Worm (Caenorhabditis elegans) whole organism, L4 larva: Measurements from ENCODE around the gene myrf-2.

Experiments used
- D1046.2 ChIP-seq: fragments of 200-800 bp; sonication (Bioruptor generic); IDR thresholded peaks from 2 replicates; pipeline ENCODE4 v1.3.6; 2022; ENCODE audit warnings: missing genetic modification characterization, missing compliant biosample characterization
- T20F7.1 ChIP-seq: fragments of 200-800 bp; sonication (Bioruptor generic); optimal IDR thresholded peaks from 2 replicates; lab custom pipeline; 2018; ENCODE audit warnings: mild to moderate bottlenecking, missing genetic modification characterization, missing compliant biosample characterization
- T26A8.4 ChIP-seq: fragments of 200-800 bp; sonication (Bioruptor generic); IDR thresholded peaks from 2 replicates; pipeline ENCODE4 v1.3.6; 2022; ENCODE audit warnings: missing genetic modification characterization, missing compliant biosample characterization
- Y5F2A.4 ChIP-seq: fragments of 200-800 bp; sonication (Bioruptor generic); optimal IDR thresholded peaks from 2 replicates; lab custom pipeline; 2018; ENCODE audit warnings: mild to moderate bottlenecking, missing genetic modification characterization, missing compliant biosample characterization
- ZK337.2 ChIP-seq: fragments of 200-800 bp; sonication (Bioruptor generic); IDR thresholded peaks from 2 replicates; pipeline ENCODE4 v1.3.6; 2022; ENCODE audit warnings: missing genetic modification reagents, missing genetic modification characterization, missing compliant biosample characterization
- arid-1 ChIP-seq: fragments of 200-800 bp; sonication (Bioruptor generic); conservative IDR thresholded peaks from 2 replicates; pipeline ENCODE4 v1.3.6; 2022; ENCODE audit warnings: missing genetic modification reagents, missing genetic modification characterization, missing compliant biosample characterization
- attf-4 ChIP-seq: sonication (generic microtip); optimal IDR thresholded peaks from 3 replicates; lab custom pipeline; 2017; ENCODE audit warnings: missing biosample characterization, missing genetic modification characterization
- ceh-20 ChIP-seq: fragments of 200-800 bp; sonication (Bioruptor generic); IDR thresholded peaks from 2 replicates; pipeline ENCODE4 v1.3.6; 2022; ENCODE audit warnings: missing genetic modification reagents, missing genetic modification characterization, missing compliant biosample characterization
- ceh-44 ChIP-seq: fragments of 200-800 bp; sonication (Bioruptor generic); IDR thresholded peaks from 2 replicates; pipeline ENCODE4 v1.3.6; 2022; ENCODE audit warnings: missing genetic modification reagents, missing genetic modification characterization, missing compliant biosample characterization
- daf-8 ChIP-seq: fragments of 200-800 bp; sonication (Bioruptor generic); IDR thresholded peaks from 2 replicates; pipeline ENCODE4 v1.3.6; 2022; ENCODE audit warnings: missing genetic modification characterization, missing compliant biosample characterization
- dmd-9 ChIP-seq: fragments of 200-800 bp; sonication (Bioruptor generic); IDR thresholded peaks from 2 replicates; pipeline ENCODE4 v1.3.6; 2022; ENCODE audit warnings: missing genetic modification reagents, missing genetic modification characterization, missing compliant biosample characterization
- dpl-1 ChIP-seq: fragments of 150-350 bp; optimal IDR thresholded peaks from 2 replicates; lab custom pipeline; 2014; ENCODE audit warnings: missing biosample characterization, missing genetic modification reagents, missing genetic modification characterization
- dve-1 ChIP-seq: sonication (generic microtip); optimal IDR thresholded peaks from 2 replicates; lab custom pipeline; 2017; ENCODE audit warnings: antibody characterized with exemption, mild to moderate bottlenecking, missing genetic modification characterization, missing compliant biosample characterization; ENCODE audit not compliant: insufficient read depth
- egl-43 ChIP-seq: fragments of 200-800 bp; sonication (Bioruptor generic); IDR thresholded peaks from 2 replicates; pipeline ENCODE4 v1.3.6; 2022; ENCODE audit warnings: missing genetic modification reagents, missing genetic modification characterization, missing compliant biosample characterization
- fos-1 ChIP-seq: fragments of 150-350 bp; optimal IDR thresholded peaks from 2 replicates; lab custom pipeline; 2014; ENCODE audit warnings: missing biosample characterization, missing genetic modification characterization
- hif-1 ChIP-seq, 2 experiments: sonication (generic microtip); optimal IDR thresholded peaks; 2 replicates each; lab custom pipeline; 2016 to 2017; ENCODE audit warnings: missing compliant biosample characterization in 2 of 2, missing genetic modification characterization in 2 of 2, missing genetic modification reagents in 2 of 2, missing genotype in 2 of 2, mild to moderate bottlenecking in 1 of 2
- hlh-11 ChIP-seq: fragments of 200-800 bp; sonication (Bioruptor generic); optimal IDR thresholded peaks from 2 replicates; lab custom pipeline; 2018; ENCODE audit warnings: mild to moderate bottlenecking, missing genetic modification characterization, missing compliant biosample characterization
- hlh-30 ChIP-seq: sonication (generic microtip); optimal IDR thresholded peaks from 2 replicates; lab custom pipeline; 2017; ENCODE audit warnings: antibody characterized with exemption, mild to moderate bottlenecking, missing genetic modification characterization, missing compliant biosample characterization; ENCODE audit not compliant: insufficient read depth
- hmg-1.1 ChIP-seq: fragments of 200-800 bp; sonication (Bioruptor generic); IDR thresholded peaks from 2 replicates; pipeline ENCODE4 v1.3.6; 2022; ENCODE audit warnings: missing genetic modification reagents, missing genetic modification characterization, missing compliant biosample characterization
- jun-1 ChIP-seq: fragments of 150-350 bp; optimal IDR thresholded peaks from 2 replicates; lab custom pipeline; 2014; ENCODE audit warnings: missing biosample characterization, missing genetic modification reagents, missing genetic modification characterization
- lim-7 ChIP-seq: fragments of 200-800 bp; sonication (Bioruptor generic); IDR thresholded peaks from 2 replicates; pipeline ENCODE4 v1.3.6; 2022; ENCODE audit warnings: missing genetic modification characterization, missing compliant biosample characterization
- lin-13 ChIP-seq: fragments of 150-350 bp; optimal IDR thresholded peaks from 2 replicates; lab custom pipeline; 2014; ENCODE audit warnings: missing biosample characterization, missing genetic modification reagents, missing genetic modification characterization
- lin-38 ChIP-seq: fragments of 200-800 bp; sonication (Bioruptor generic); IDR thresholded peaks from 2 replicates; pipeline ENCODE4 v1.3.6; 2022; ENCODE audit warnings: missing genetic modification reagents, missing genetic modification characterization, missing compliant biosample characterization
- lin-39 ChIP-seq: fragments of 150-350 bp; optimal IDR thresholded peaks from 2 replicates; lab custom pipeline; 2014; ENCODE audit warnings: missing biosample characterization, missing genetic modification reagents, missing genetic modification characterization
- lsy-2 ChIP-seq, 2 experiments: fragments of 150-350 bp in 1 of 2; sonication (generic microtip) in 1 of 2; optimal IDR thresholded peaks; 2 replicates each; lab custom pipeline; 2014 to 2017; ENCODE audit warnings: missing biosample characterization in 2 of 2, missing genetic modification characterization in 2 of 2
- madf-9 ChIP-seq: fragments of 200-800 bp; sonication (Bioruptor generic); conservative IDR thresholded peaks from 2 replicates; pipeline ENCODE4 v1.3.6; 2022; ENCODE audit warnings: missing genetic modification reagents, missing genetic modification characterization, missing compliant biosample characterization
- mdl-1 ChIP-seq, 2 experiments: fragments of 150-350 bp in 1 of 2; sonication (generic microtip) in 1 of 2; optimal IDR thresholded peaks; 2 replicates each; lab custom pipeline; 2014 to 2017; ENCODE audit warnings: missing biosample characterization in 2 of 2, missing genetic modification characterization in 2 of 2
- mdt-29 ChIP-seq: fragments of 200-800 bp; sonication (Bioruptor generic); IDR thresholded peaks from 2 replicates; pipeline ENCODE4 v1.3.6; 2022; ENCODE audit warnings: missing genetic modification reagents, missing genetic modification characterization, missing compliant biosample characterization
- nhr-11 ChIP-seq: fragments of 150-350 bp; optimal IDR thresholded peaks from 2 replicates; lab custom pipeline; 2014; ENCODE audit warnings: missing biosample characterization, missing genetic modification characterization
- nhr-111 ChIP-seq: fragments of 200-800 bp; sonication (Bioruptor generic); optimal IDR thresholded peaks from 2 replicates; lab custom pipeline; 2018; ENCODE audit warnings: mild to moderate bottlenecking, missing genetic modification characterization, missing compliant biosample characterization
- nhr-41 ChIP-seq: fragments of 200-800 bp; sonication (Bioruptor generic); IDR thresholded peaks from 2 replicates; pipeline ENCODE4 v1.3.6; 2022; ENCODE audit warnings: missing genetic modification reagents, missing genetic modification characterization, missing compliant biosample characterization
- nhr-42 ChIP-seq: fragments of 200-800 bp; sonication (Bioruptor generic); IDR thresholded peaks from 2 replicates; pipeline ENCODE4 v1.3.6; 2022; ENCODE audit warnings: missing genetic modification characterization, missing compliant biosample characterization
- nhr-48 ChIP-seq: sonication (generic microtip); optimal IDR thresholded peaks from 2 replicates; lab custom pipeline; 2016; ENCODE audit warnings: mild to moderate bottlenecking, missing genetic modification characterization, missing compliant biosample characterization
- nhr-77 ChIP-seq: fragments of 150-350 bp; optimal IDR thresholded peaks from 2 replicates; lab custom pipeline; 2014; ENCODE audit warnings: missing biosample characterization, missing genetic modification characterization
- pha-4 ChIP-seq, 2 experiments: fragments of 150-350 bp in 1 of 2; fragments of 200-800 bp in 1 of 2; sonication (Bioruptor generic) in 1 of 2; IDR thresholded peaks in 1 of 2; optimal IDR thresholded peaks in 1 of 2; 2 replicates each; pipeline versions ENCODE4 v1.3.6 to Lab custom; 2014 to 2022; ENCODE audit warnings: missing genetic modification characterization in 2 of 2, missing genetic modification reagents in 2 of 2, missing biosample characterization in 1 of 2, missing compliant biosample characterization in 1 of 2
- php-3 ChIP-seq: fragments of 200-800 bp; sonication (Bioruptor generic); IDR thresholded peaks from 2 replicates; pipeline ENCODE4 v1.3.6; 2022; ENCODE audit warnings: missing genetic modification reagents, missing genetic modification characterization, missing compliant biosample characterization
- pqm-1 ChIP-seq: sonication (generic microtip); optimal IDR thresholded peaks from 2 replicates; lab custom pipeline; 2017; ENCODE audit warnings: missing biosample characterization, missing genetic modification characterization
- rbr-2 ChIP-seq: sonication (generic microtip); optimal IDR thresholded peaks from 2 replicates; lab custom pipeline; 2016; ENCODE audit warnings: missing genotype, missing genetic modification characterization, missing compliant biosample characterization
- saeg-2 ChIP-seq: fragments of 200-800 bp; sonication (Bioruptor generic); IDR thresholded peaks from 2 replicates; pipeline ENCODE4 v1.3.6; 2022; ENCODE audit warnings: missing genetic modification reagents, missing genetic modification characterization, missing compliant biosample characterization
- set-16 ChIP-seq: fragments of 200-800 bp; sonication (Bioruptor generic); IDR thresholded peaks from 2 replicates; pipeline ENCODE4 v1.3.6; 2022; ENCODE audit warnings: missing genetic modification reagents, missing genetic modification characterization, missing compliant biosample characterization
- snpc-4 ChIP-seq: fragments of 150-350 bp; optimal IDR thresholded peaks from 2 replicates; lab custom pipeline; 2014; ENCODE audit warnings: missing biosample characterization, missing genetic modification characterization
- spr-3 ChIP-seq: fragments of 200-800 bp; sonication (Bioruptor generic); optimal IDR thresholded peaks from 2 replicates; lab custom pipeline; 2018; ENCODE audit warnings: mild to moderate bottlenecking, missing genetic modification characterization, missing compliant biosample characterization
- tag-97 ChIP-seq: fragments of 200-800 bp; sonication (Bioruptor generic); IDR thresholded peaks from 2 replicates; pipeline ENCODE4 v1.3.6; 2022; ENCODE audit warnings: missing genetic modification characterization, missing compliant biosample characterization
- tra-1 ChIP-seq: fragments of 200-800 bp; sonication (Bioruptor generic); IDR thresholded peaks from 2 replicates; pipeline ENCODE4 v1.3.6; 2022; ENCODE audit warnings: missing genetic modification reagents, missing genetic modification characterization, missing compliant biosample characterization
- unc-130 ChIP-seq: sonication (generic microtip); optimal IDR thresholded peaks from 2 replicates; lab custom pipeline; 2016; ENCODE audit warnings: missing genetic modification reagents, missing genetic modification characterization, missing compliant biosample characterization
- vab-7 ChIP-seq: fragments of 200-800 bp; sonication (Bioruptor generic); IDR thresholded peaks from 2 replicates; pipeline ENCODE4 v1.3.6; 2022; ENCODE audit warnings: missing genetic modification reagents, missing genetic modification characterization, missing compliant biosample characterization
- zag-1 ChIP-seq: fragments of 150-350 bp; optimal IDR thresholded peaks from 2 replicates; lab custom pipeline; 2014; ENCODE audit warnings: missing biosample characterization, missing genetic modification characterization
- zip-11 ChIP-seq: fragments of 200-800 bp; sonication (Bioruptor generic); IDR thresholded peaks from 2 replicates; pipeline ENCODE4 v1.3.6; 2022; ENCODE audit warnings: missing genetic modification characterization, missing compliant biosample characterization
- zip-2 ChIP-seq: fragments of 150-350 bp; optimal IDR thresholded peaks from 2 replicates; lab custom pipeline; 2014; ENCODE audit warnings: missing biosample characterization, missing genetic modification characterization

myrf-2 gene

DNA sequence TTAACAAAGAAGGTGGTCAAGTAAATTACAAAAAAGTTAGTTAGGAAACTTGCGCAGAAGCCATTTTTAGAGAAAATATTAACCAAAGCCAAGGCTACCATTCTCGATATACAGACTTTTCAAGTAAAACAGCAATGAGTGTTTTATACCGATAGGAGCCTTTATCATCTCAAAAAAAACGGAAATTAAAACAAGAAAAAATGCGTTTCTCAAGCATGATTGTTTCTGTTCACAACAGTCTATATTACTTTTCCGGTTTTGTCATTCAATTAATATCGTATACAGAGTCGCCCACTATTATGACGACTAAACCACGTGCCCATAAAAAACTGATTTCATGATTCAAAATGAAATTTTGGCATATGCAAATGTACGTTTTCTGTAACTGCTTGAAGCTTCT, 46.8 kb upstream of the myrf-2 start, which contains the start of gene str-74:
str-74 (minus strand) TSS at position 101 of the 400 bp plus-strand sequence.
- TF ChIP-seq pqm-1 (tag; lab: Kevin White, UChicago): no peak
- TF ChIP-seq Y5F2A.4: no peak
- TF ChIP-seq ceh-20: no peak
- TF ChIP-seq tra-1 (GFP tag; lab: Robert Waterston, UW): no peak
- TF ChIP-seq dve-1 (tag; lab: Kevin White, UChicago): no peak
- TF ChIP-seq rbr-2 (tag; lab: Kevin White, UChicago): no peak
- TF ChIP-seq pha-4 (GFP tag; IDR thresholded peaks at IDR 0.05; lab: Robert Waterston, UW): no peak
- TF ChIP-seq pha-4 (tag; optimal IDR thresholded peaks at IDR 0.05; lab: Kevin White, UChicago): no peak
- no peak for TF ChIP-seq lin-13
- no peak for TF ChIP-seq nhr-11 (tag; lab: Kevin White, UChicago)
- no peak for TF ChIP-seq lin-38 (GFP tag; lab: Robert Waterston, UW)
- TF ChIP-seq saeg-2 (GFP tag; lab: Robert Waterston, UW): no peak
- TF ChIP-seq unc-130 (GFP tag; lab: Kevin White, UChicago): no peak
- TF ChIP-seq php-3: no peak
- no peak for TF ChIP-seq zip-2

DNA sequence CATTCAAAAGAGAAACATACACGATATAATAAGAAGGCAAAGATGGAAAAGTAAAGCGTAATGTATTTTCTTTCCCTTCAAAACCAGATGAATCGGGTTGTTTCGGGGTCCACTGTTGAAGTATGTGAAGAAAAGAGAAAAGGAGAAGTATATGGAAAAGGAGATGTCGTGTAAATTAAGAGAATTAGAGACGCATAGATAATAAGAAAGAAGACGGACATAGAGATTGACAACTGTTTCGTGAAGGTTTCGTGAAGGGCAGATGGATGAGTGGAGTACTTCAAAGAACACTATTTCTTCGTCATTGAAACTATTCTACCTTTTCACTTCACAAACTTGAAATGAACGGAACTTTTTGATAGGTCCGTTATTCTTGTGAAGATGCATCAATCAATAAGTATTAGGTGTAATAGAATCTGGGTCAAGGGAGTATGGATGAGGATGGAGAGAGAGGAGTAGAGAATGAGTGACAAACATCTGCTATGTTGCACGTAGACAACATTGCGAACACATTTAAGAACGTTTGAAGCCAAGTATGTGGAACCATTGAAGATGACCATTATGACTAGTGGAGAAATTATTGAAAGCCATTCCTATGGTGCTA, 44.1 kb upstream of the myrf-2 start:
- TF ChIP-seq ZK337.2 (GFP tag; lab: Robert Waterston, UW): no peak
- no peak for TF ChIP-seq lim-7 (GFP tag; lab: Robert Waterston, UW)
- TF ChIP-seq zag-1 (tag; lab: Kevin White, UChicago): no peak
- TF ChIP-seq pqm-1 (tag; lab: Kevin White, UChicago): no peak
- TF ChIP-seq vab-7 (GFP tag; lab: Robert Waterston, UW): no peak
- TF ChIP-seq tag-97 (GFP tag; lab: Robert Waterston, UW): no peak
- no peak for TF ChIP-seq mdt-29
- peak in 1 of 2 experiments; percentile 84 for TF ChIP-seq hif-1 (tag; optimal IDR thresholded peaks at IDR 0.05; lab: Kevin White, UChicago)
- TF ChIP-seq nhr-77: no peak
- TF ChIP-seq spr-3 (GFP tag; lab: Kevin White, UChicago): no peak
- TF ChIP-seq hlh-11: peak; percentile 35
- no peak for TF ChIP-seq T20F7.1 (GFP tag; lab: Kevin White, UChicago)
- no peak for TF ChIP-seq ceh-44
- TF ChIP-seq egl-43: no peak
- no peak for TF ChIP-seq snpc-4 (tag; lab: Kevin White, UChicago)
- TF ChIP-seq daf-8: no peak
- TF ChIP-seq arid-1: no peak
- TF ChIP-seq hlh-30 (tag; lab: Kevin White, UChicago): no peak
- no peak for TF ChIP-seq D1046.2 (GFP tag; lab: Robert Waterston, UW)
- no peak for TF ChIP-seq zip-2
- no peak for TF ChIP-seq lin-38 (GFP tag; lab: Robert Waterston, UW)
- no peak for TF ChIP-seq fos-1 (tag; lab: Kevin White, UChicago)
- no peak for TF ChIP-seq set-16
- TF ChIP-seq dpl-1: no peak
- TF ChIP-seq attf-4 (tag; lab: Kevin White, UChicago): no peak
- no peak for TF ChIP-seq zip-11
- peak in 1 of 2 experiments; percentile 23 for TF ChIP-seq mdl-1 (tag; optimal IDR thresholded peaks at IDR 0.05; lab: Kevin White, UChicago)
- TF ChIP-seq madf-9 (GFP tag; lab: Robert Waterston, UW): no peak
- TF ChIP-seq lsy-2 (tag; optimal IDR thresholded peaks at IDR 0.05; lab: Kevin White, UChicago): peak in 1 of 2 experiments; percentile 17
- no peak for TF ChIP-seq nhr-48 (tag; lab: Kevin White, UChicago)
- TF ChIP-seq nhr-42 (GFP tag; lab: Robert Waterston, UW): no peak
- no peak for TF ChIP-seq jun-1 (tag; lab: Kevin White, UChicago)
- no peak for TF ChIP-seq dmd-9 (GFP tag; lab: Robert Waterston, UW)
- no peak for TF ChIP-seq hmg-1.1 (GFP tag; lab: Robert Waterston, UW)
- TF ChIP-seq nhr-41: no peak
- TF ChIP-seq lin-39 (tag; lab: Kevin White, UChicago): no peak
- no peak for TF ChIP-seq T26A8.4 (GFP tag; lab: Robert Waterston, UW)
- TF ChIP-seq nhr-111: no peak
